Fruit fly (Drosophila melanogaster): Measurements from ENCODE around the gene CG42331.

The CG42331 gene

dm6 chr3R:24813637-24814301 lies 41.8 kb downstream of the CG42331 start, which contains the start of the genes lili and CG34150 (continued):
- TF ChIP-seq CG30403 (GFP tag; optimal IDR thresholded peaks at IDR 0.05) (peak; percentile 85), Med (GFP tag) (peak; percentile 96), pfk (GFP tag; optimal IDR thresholded peaks at IDR 0.05) (no peak), abd-A (tag; optimal IDR thresholded peaks at IDR 0.05) (no peak), Nf-YA (GFP tag; IDR thresholded peaks at IDR 0.05) (peak; percentile 50; the same call in 1 of the 2 replicates), Mad (GFP tag; optimal IDR thresholded peaks at IDR 0.05) (peak; percentile 87), gcm2 (GFP tag; optimal IDR thresholded peaks at IDR 0.05) (peak; percentile 48), Trl (optimal IDR thresholded peaks at IDR 0.05) (no peak), Trl (GFP tag; optimal IDR thresholded peaks at IDR 0.05) (peak; percentile 80), HmgD (GFP tag; optimal IDR thresholded peaks at IDR 0.05) (no peak), br (optimal IDR thresholded peaks at IDR 0.05) (no peak), Aef1 (GFP tag; IDR thresholded peaks at IDR 0.05) (peak; percentile 71), Nf-YB (GFP tag; optimal IDR thresholded peaks at IDR 0.05) (peak; percentile 60), CG17385 (GFP tag; optimal IDR thresholded peaks at IDR 0.05) (peak; percentile 63), CG4617 (GFP tag; optimal IDR thresholded peaks at IDR 0.05; ENCODE audit: borderline replicate concordance) (peak; percentile 46), chif (GFP tag; optimal IDR thresholded peaks at IDR 0.05) (peak; percentile 52 to 74), slou (GFP tag; optimal IDR thresholded peaks at IDR 0.05) (peak; percentile 48), CG4360 (GFP tag; IDR thresholded peaks at IDR 0.05) (no peak), CG7963 (GFP tag; IDR thresholded peaks at IDR 0.05; ENCODE audit: partially characterized antibody) (peak; percentile 60; the same call in 1 of the 3 replicates), sr (GFP tag; IDR thresholded peaks at IDR 0.05) (no peak), CG3163 (GFP tag; optimal IDR thresholded peaks at IDR 0.05) (peak; percentile 34), HLH54F (GFP tag; optimal IDR thresholded peaks at IDR 0.05) (peak; percentile 75), CG4820 (GFP tag; optimal IDR thresholded peaks at IDR 0.05) (peak; percentile 74), CG2199 (GFP tag; IDR thresholded peaks at IDR 0.05) (no peak), CG7987 (GFP tag; optimal IDR thresholded peaks at IDR 0.05) (peak; percentile 36), CG12299 (tag; optimal IDR thresholded peaks at IDR 0.05) (peak; percentile 48), bigmax (GFP tag; optimal IDR thresholded peaks at IDR 0.05) (no peak), slp2 (GFP tag; optimal IDR thresholded peaks at IDR 0.05) (peak; percentile 29), corto (GFP tag; optimal IDR thresholded peaks at IDR 0.05) (no peak), CG11247 (GFP tag; IDR thresholded peaks at IDR 0.05) (no peak; the same call in none of the 2 replicates), CG8290 (GFP tag; optimal IDR thresholded peaks at IDR 0.05) (peak; percentile 90), CG8290 (tag; optimal IDR thresholded peaks at IDR 0.05) (peak; percentile 19 to 21), CG10209 (GFP tag; optimal IDR thresholded peaks at IDR 0.05) (peak; percentile 56), Atf6 (GFP tag; IDR thresholded peaks at IDR 0.05) (peak; percentile 80; the same call in 1 of the 2 replicates), Antp (GFP tag; optimal IDR thresholded peaks at IDR 0.05) (peak; percentile 55), klu (GFP tag; IDR thresholded peaks at IDR 0.05) (peak; percentile 69), CG2116 (GFP tag; optimal IDR thresholded peaks at IDR 0.05) (peak; percentile 89), CG16779 (GFP tag; IDR thresholded peaks at IDR 0.05) (no peak), CG10147 (GFP tag; optimal IDR thresholded peaks at IDR 0.05) (peak; percentile 70), CG5953 (GFP tag; IDR thresholded peaks at IDR 0.05) (peak; percentile 33; the same call in 1 of the 2 replicates), cato (GFP tag; optimal IDR thresholded peaks at IDR 0.05; ENCODE audit: borderline replicate concordance) (peak; percentile 34), CG9437 (GFP tag; optimal IDR thresholded peaks at IDR 0.05) (peak; percentile 95), Doc2 (GFP tag; IDR thresholded peaks at IDR 0.05) (no peak), CG6689 (GFP tag; IDR thresholded peaks at IDR 0.05) (peak; percentile 80), CG17568 (GFP tag; optimal IDR thresholded peaks at IDR 0.05) (no peak), sisA (GFP tag; IDR thresholded peaks at IDR 0.05) (peak; percentile 62), HHEX (GFP tag; optimal IDR thresholded peaks at IDR 0.05) (no peak), ase (GFP tag; IDR thresholded peaks at IDR 0.05) (no peak), lola (GFP tag; optimal IDR thresholded peaks at IDR 0.05) (peak in 1 of 3 experiments; percentile 74), ab (GFP tag; optimal IDR thresholded peaks at IDR 0.05) (no peak), schlank (tag; optimal IDR thresholded peaks at IDR 0.05) (no peak)
